Worm (Caenorhabditis elegans) whole organism, L4 larva: ENCODE results near the gene set-2.

Experiments
- F26F4.8 ChIP-seq: fragments of 200-800 bp; sonication (Bioruptor generic); conservative IDR thresholded peaks from 2 replicates; pipeline ENCODE4 v1.3.6; 2022; ENCODE audit warnings: missing genetic modification characterization, missing compliant biosample characterization
- F37D6.2 ChIP-seq: sonication (generic microtip); optimal IDR thresholded peaks from 2 replicates; lab custom pipeline; 2016; ENCODE audit warnings: mild to moderate bottlenecking, missing genetic modification characterization, missing compliant biosample characterization
- R02D3.7 ChIP-seq: fragments of 150-350 bp; sonication (generic microtip); optimal IDR thresholded peaks from 3 replicates; lab custom pipeline; 2014; ENCODE audit warnings: missing biosample characterization, missing genetic modification characterization
- T26A8.4 ChIP-seq: fragments of 200-800 bp; sonication (Bioruptor generic); IDR thresholded peaks from 2 replicates; pipeline ENCODE4 v1.3.6; 2022; ENCODE audit warnings: missing genetic modification characterization, missing compliant biosample characterization
- Y5F2A.4 ChIP-seq: fragments of 200-800 bp; sonication (Bioruptor generic); optimal IDR thresholded peaks from 2 replicates; lab custom pipeline; 2018; ENCODE audit warnings: mild to moderate bottlenecking, missing genetic modification characterization, missing compliant biosample characterization
- ZK337.2 ChIP-seq: fragments of 200-800 bp; sonication (Bioruptor generic); IDR thresholded peaks from 2 replicates; pipeline ENCODE4 v1.3.6; 2022; ENCODE audit warnings: missing genetic modification reagents, missing genetic modification characterization, missing compliant biosample characterization
- aha-1 ChIP-seq: fragments of 150-350 bp; peaks from one replicate; lab custom pipeline; 2014; ENCODE audit warnings: missing biosample characterization, missing genetic modification characterization
- aly-2 ChIP-seq: sonication (generic microtip); optimal IDR thresholded peaks from 2 replicates; lab custom pipeline; 2018; ENCODE audit warnings: missing biosample characterization, missing genetic modification characterization
- arid-1 ChIP-seq: fragments of 200-800 bp; sonication (Bioruptor generic); conservative IDR thresholded peaks from 2 replicates; pipeline ENCODE4 v1.3.6; 2022; ENCODE audit warnings: missing genetic modification reagents, missing genetic modification characterization, missing compliant biosample characterization
- ceh-32 ChIP-seq: sonication (generic microtip); optimal IDR thresholded peaks from 2 replicates; lab custom pipeline; 2016; ENCODE audit warnings: mild to moderate bottlenecking, missing genetic modification characterization, missing compliant biosample characterization; ENCODE audit not compliant: poor library complexity
- ceh-62 ChIP-seq: sonication (generic microtip); optimal IDR thresholded peaks from 2 replicates; lab custom pipeline; 2017; ENCODE audit warnings: missing biosample characterization, missing genetic modification characterization
- ces-1 ChIP-seq: fragments of 150-350 bp; sonication (generic microtip); optimal IDR thresholded peaks from 4 replicates; lab custom pipeline; 2014; ENCODE audit warnings: missing biosample characterization, missing genetic modification reagents, missing genetic modification characterization
- cey-2 ChIP-seq: sonication (generic microtip); optimal IDR thresholded peaks from 3 replicates; lab custom pipeline; 2017; ENCODE audit warnings: missing genetic modification characterization, mild to moderate bottlenecking, missing compliant biosample characterization, antibody characterized with exemption, borderline replicate concordance; ENCODE audit not compliant: insufficient read depth
- ctbp-1 ChIP-seq: fragments of 200-800 bp; sonication (Bioruptor generic); IDR thresholded peaks from 2 replicates; pipeline ENCODE4 v1.3.6; 2022; ENCODE audit warnings: missing genetic modification reagents, missing genetic modification characterization, missing compliant biosample characterization
- daf-12 ChIP-seq: fragments of 150-350 bp; optimal IDR thresholded peaks from 2 replicates; lab custom pipeline; 2014; ENCODE audit warnings: missing biosample characterization, missing genetic modification reagents, missing genetic modification characterization
- daf-16 ChIP-seq, 3 experiments: sonication (generic microtip); optimal IDR thresholded peaks; 2 replicates each; lab custom pipeline; 2016 to 2017; ENCODE audit warnings: missing genetic modification characterization in 3 of 3, missing genetic modification reagents in 3 of 3, mild to moderate bottlenecking in 2 of 3, missing compliant biosample characterization in 2 of 3, missing biosample characterization in 1 of 3, moderate library complexity in 1 of 3
- dmd-6 ChIP-seq: fragments of 200-800 bp; sonication (Bioruptor generic); IDR thresholded peaks from 2 replicates; pipeline ENCODE4 v1.3.6; 2022; ENCODE audit warnings: missing genetic modification reagents, missing genetic modification characterization, missing compliant biosample characterization
- duxl-1 ChIP-seq: sonication (generic microtip); optimal IDR thresholded peaks from 2 replicates; lab custom pipeline; 2016; ENCODE audit warnings: mild to moderate bottlenecking, missing genetic modification characterization, moderate library complexity, missing compliant biosample characterization; ENCODE audit not compliant: poor library complexity
- egl-43 ChIP-seq: fragments of 200-800 bp; sonication (Bioruptor generic); IDR thresholded peaks from 2 replicates; pipeline ENCODE4 v1.3.6; 2022; ENCODE audit warnings: missing genetic modification reagents, missing genetic modification characterization, missing compliant biosample characterization
- fkh-10 ChIP-seq: fragments of 150-350 bp; optimal IDR thresholded peaks from 2 replicates; lab custom pipeline; 2014; ENCODE audit warnings: missing biosample characterization, missing genetic modification reagents, missing genetic modification characterization
- hlh-11 ChIP-seq: fragments of 200-800 bp; sonication (Bioruptor generic); optimal IDR thresholded peaks from 2 replicates; lab custom pipeline; 2018; ENCODE audit warnings: mild to moderate bottlenecking, missing genetic modification characterization, missing compliant biosample characterization
- hmg-1.1 ChIP-seq: fragments of 200-800 bp; sonication (Bioruptor generic); IDR thresholded peaks from 2 replicates; pipeline ENCODE4 v1.3.6; 2022; ENCODE audit warnings: missing genetic modification reagents, missing genetic modification characterization, missing compliant biosample characterization
- lin-1 ChIP-seq: fragments of 200-800 bp; sonication (Bioruptor generic); IDR thresholded peaks from 2 replicates; pipeline ENCODE4 v1.3.6; 2022; ENCODE audit warnings: missing genetic modification reagents, missing genetic modification characterization, missing compliant biosample characterization
- lsy-2 ChIP-seq, 2 experiments: fragments of 150-350 bp in 1 of 2; sonication (generic microtip) in 1 of 2; optimal IDR thresholded peaks; 2 replicates each; lab custom pipeline; 2014 to 2017; ENCODE audit warnings: missing biosample characterization in 2 of 2, missing genetic modification characterization in 2 of 2
- madf-5 ChIP-seq, 2 experiments: fragments of 200-800 bp; sonication (Bioruptor generic); IDR thresholded peaks; 2 replicates each; pipeline ENCODE4 v1.3.6; 2022; ENCODE audit warnings: missing compliant biosample characterization in 2 of 2, missing genetic modification characterization in 2 of 2
- mdl-1 ChIP-seq, 2 experiments: fragments of 150-350 bp in 1 of 2; sonication (generic microtip) in 1 of 2; optimal IDR thresholded peaks; 2 replicates each; lab custom pipeline; 2014 to 2017; ENCODE audit warnings: missing biosample characterization in 2 of 2, missing genetic modification characterization in 2 of 2
- mdt-29 ChIP-seq: fragments of 200-800 bp; sonication (Bioruptor generic); IDR thresholded peaks from 2 replicates; pipeline ENCODE4 v1.3.6; 2022; ENCODE audit warnings: missing genetic modification reagents, missing genetic modification characterization, missing compliant biosample characterization
- mep-1 ChIP-seq: fragments of 150-350 bp; sonication (generic microtip); optimal IDR thresholded peaks from 3 replicates; lab custom pipeline; 2014; ENCODE audit warnings: missing biosample characterization, missing genetic modification characterization
- mxl-3 ChIP-seq: fragments of 200-800 bp; sonication (Bioruptor generic); optimal IDR thresholded peaks from 2 replicates; lab custom pipeline; 2018; ENCODE audit warnings: mild to moderate bottlenecking, missing genetic modification characterization, missing compliant biosample characterization
- nhr-10 ChIP-seq: fragments of 150-350 bp; optimal IDR thresholded peaks from 2 replicates; lab custom pipeline; 2014; ENCODE audit warnings: missing biosample characterization, missing genetic modification characterization
- nhr-111 ChIP-seq: fragments of 200-800 bp; sonication (Bioruptor generic); optimal IDR thresholded peaks from 2 replicates; lab custom pipeline; 2018; ENCODE audit warnings: mild to moderate bottlenecking, missing genetic modification characterization, missing compliant biosample characterization
- nhr-41 ChIP-seq: fragments of 200-800 bp; sonication (Bioruptor generic); IDR thresholded peaks from 2 replicates; pipeline ENCODE4 v1.3.6; 2022; ENCODE audit warnings: missing genetic modification reagents, missing genetic modification characterization, missing compliant biosample characterization
- nhr-48 ChIP-seq: sonication (generic microtip); optimal IDR thresholded peaks from 2 replicates; lab custom pipeline; 2016; ENCODE audit warnings: mild to moderate bottlenecking, missing genetic modification characterization, missing compliant biosample characterization
- nhr-77 ChIP-seq: fragments of 150-350 bp; optimal IDR thresholded peaks from 2 replicates; lab custom pipeline; 2014; ENCODE audit warnings: missing biosample characterization, missing genetic modification characterization
- pha-4 ChIP-seq, 2 experiments: fragments of 150-350 bp in 1 of 2; fragments of 200-800 bp in 1 of 2; sonication (Bioruptor generic) in 1 of 2; IDR thresholded peaks in 1 of 2; optimal IDR thresholded peaks in 1 of 2; 2 replicates each; pipeline versions ENCODE4 v1.3.6 to Lab custom; 2014 to 2022; ENCODE audit warnings: missing genetic modification characterization in 2 of 2, missing genetic modification reagents in 2 of 2, missing biosample characterization in 1 of 2, missing compliant biosample characterization in 1 of 2
- php-3 ChIP-seq: fragments of 200-800 bp; sonication (Bioruptor generic); IDR thresholded peaks from 2 replicates; pipeline ENCODE4 v1.3.6; 2022; ENCODE audit warnings: missing genetic modification reagents, missing genetic modification characterization, missing compliant biosample characterization
- pqm-1 ChIP-seq: sonication (generic microtip); optimal IDR thresholded peaks from 2 replicates; lab custom pipeline; 2017; ENCODE audit warnings: missing biosample characterization, missing genetic modification characterization
- rbr-2 ChIP-seq: sonication (generic microtip); optimal IDR thresholded peaks from 2 replicates; lab custom pipeline; 2016; ENCODE audit warnings: missing genotype, missing genetic modification characterization, missing compliant biosample characterization
- sdz-12 ChIP-seq: fragments of 200-800 bp; sonication (Bioruptor generic); optimal IDR thresholded peaks from 2 replicates; lab custom pipeline; 2018; ENCODE audit warnings: mild to moderate bottlenecking, missing genetic modification characterization, missing compliant biosample characterization
- set-16 ChIP-seq: fragments of 200-800 bp; sonication (Bioruptor generic); IDR thresholded peaks from 2 replicates; pipeline ENCODE4 v1.3.6; 2022; ENCODE audit warnings: missing genetic modification reagents, missing genetic modification characterization, missing compliant biosample characterization
- skn-1 ChIP-seq: fragments of 150-350 bp; optimal IDR thresholded peaks from 2 replicates; lab custom pipeline; 2014; ENCODE audit warnings: missing biosample characterization, missing genetic modification characterization
- spr-1 ChIP-seq: sonication (generic microtip); optimal IDR thresholded peaks from 2 replicates; lab custom pipeline; 2016; ENCODE audit warnings: mild to moderate bottlenecking, missing genetic modification characterization, missing compliant biosample characterization
- spr-3 ChIP-seq: fragments of 200-800 bp; sonication (Bioruptor generic); optimal IDR thresholded peaks from 2 replicates; lab custom pipeline; 2018; ENCODE audit warnings: mild to moderate bottlenecking, missing genetic modification characterization, missing compliant biosample characterization
- tag-97 ChIP-seq: fragments of 200-800 bp; sonication (Bioruptor generic); IDR thresholded peaks from 2 replicates; pipeline ENCODE4 v1.3.6; 2022; ENCODE audit warnings: missing genetic modification characterization, missing compliant biosample characterization
- unc-39 ChIP-seq: sonication (generic microtip); optimal IDR thresholded peaks from 2 replicates; lab custom pipeline; 2017; ENCODE audit warnings: missing biosample characterization, missing genetic modification characterization
- zag-1 ChIP-seq: fragments of 150-350 bp; optimal IDR thresholded peaks from 2 replicates; lab custom pipeline; 2014; ENCODE audit warnings: missing biosample characterization, missing genetic modification characterization
- zfp-3 ChIP-seq: fragments of 200-800 bp; sonication (Bioruptor generic); conservative IDR thresholded peaks from 2 replicates; pipeline ENCODE4 v1.3.6; 2022; ENCODE audit warnings: missing genetic modification reagents, missing genetic modification characterization, missing compliant biosample characterization
- zip-11 ChIP-seq: fragments of 200-800 bp; sonication (Bioruptor generic); IDR thresholded peaks from 2 replicates; pipeline ENCODE4 v1.3.6; 2022; ENCODE audit warnings: missing genetic modification characterization, missing compliant biosample characterization
- zip-2 ChIP-seq: fragments of 150-350 bp; optimal IDR thresholded peaks from 2 replicates; lab custom pipeline; 2014; ENCODE audit warnings: missing biosample characterization, missing genetic modification characterization
- ztf-11 ChIP-seq: fragments of 150-350 bp; optimal IDR thresholded peaks from 2 replicates; lab custom pipeline; 2014; ENCODE audit warnings: missing biosample characterization, missing genetic modification characterization

Gene set-2

DNA sequence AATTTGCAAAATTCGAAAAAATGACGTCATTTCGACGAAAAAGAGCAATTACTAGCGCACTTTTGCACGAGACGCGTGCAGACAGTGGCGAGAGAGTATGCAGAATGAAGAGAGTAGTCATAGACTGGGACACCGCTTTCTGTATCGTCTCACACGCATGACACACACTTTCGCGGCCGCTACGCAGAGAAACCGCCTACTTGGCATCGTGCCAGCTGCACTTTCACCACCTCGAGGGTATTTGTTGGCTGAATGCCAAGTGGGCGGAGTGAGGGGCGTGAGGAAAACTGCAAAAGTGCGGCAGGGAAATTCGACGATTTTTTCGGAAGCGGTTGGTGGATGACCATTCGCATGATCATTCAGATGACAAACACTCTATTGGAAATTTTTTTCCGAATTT, 30.3 kb downstream of the set-2 start (continued):
- TF ChIP-seq mxl-3 (GFP tag; lab: Kevin White, UChicago) (peak; percentile 99), Y5F2A.4 (GFP tag; lab: Kevin White, UChicago) (peak; percentile 85), ceh-32 (tag; lab: Kevin White, UChicago) (peak; percentile 88), nhr-111 (GFP tag; lab: Kevin White, UChicago) (peak; percentile 57), arid-1 (GFP tag; lab: Robert Waterston, UW) (peak; percentile 95), aly-2 (tag; lab: Kevin White, UChicago) (no peak), dmd-6 (GFP tag; lab: Robert Waterston, UW) (peak; percentile 100), ces-1 (GFP tag; lab: Kevin White, UChicago) (peak; percentile 70), unc-39 (tag; lab: Kevin White, UChicago) (peak; percentile 90), nhr-10 (peak; percentile 96), spr-1 (tag; lab: Kevin White, UChicago) (peak; percentile 96), cey-2 (tag; lab: Kevin White, UChicago) (peak; percentile 9), mdt-29 (GFP tag; lab: Robert Waterston, UW) (peak; percentile 98), zfp-3 (GFP tag; lab: Robert Waterston, UW) (peak; percentile 96), lsy-2 (tag; optimal IDR thresholded peaks at IDR 0.05; lab: Kevin White, UChicago) (peak; percentile 93 to 97), ceh-62 (tag; lab: Kevin White, UChicago) (no peak), nhr-41 (GFP tag; lab: Robert Waterston, UW) (peak; percentile 99), spr-3 (GFP tag; lab: Kevin White, UChicago) (peak; percentile 93), mep-1 (tag; lab: Kevin White, UChicago) (peak; percentile 99), zip-2 (peak; percentile 87), R02D3.7 (tag; lab: Kevin White, UChicago) (no peak), hmg-1.1 (GFP tag; lab: Robert Waterston, UW) (peak; percentile 98), zip-11 (no peak), ctbp-1 (GFP tag; lab: Robert Waterston, UW) (peak; percentile 99), fkh-10 (peak; percentile 99), pha-4 (GFP tag; IDR thresholded peaks at IDR 0.05; lab: Robert Waterston, UW) (peak; percentile 98), pha-4 (tag; optimal IDR thresholded peaks at IDR 0.05; lab: Kevin White, UChicago) (peak; percentile 55), egl-43 (GFP tag; lab: Robert Waterston, UW) (peak; percentile 98), php-3 (GFP tag; lab: Robert Waterston, UW) (peak; percentile 97), sdz-12 (GFP tag; lab: Kevin White, UChicago) (peak; percentile 95), ztf-11 (tag; lab: Kevin White, UChicago) (no peak), ZK337.2 (peak; percentile 81; the same call in 1 of the 2 replicates), hlh-11 (tag; lab: Kevin White, UChicago) (peak; percentile 100), zag-1 (peak; percentile 62), duxl-1 (tag; lab: Kevin White, UChicago) (peak; percentile 93), daf-16 (GFP tag; optimal IDR thresholded peaks at IDR 0.05; lab: Kevin White, UChicago) (peak; percentile 78 to 97), daf-16 (tag; optimal IDR thresholded peaks at IDR 0.05; lab: Kevin White, UChicago) (peak; percentile 65), mdl-1 (tag; optimal IDR thresholded peaks at IDR 0.05; lab: Kevin White, UChicago) (peak; percentile 79 to 99), aha-1 (tag; lab: Kevin White, UChicago) (peak; percentile 100), madf-5 (GFP tag; IDR thresholded peaks at IDR 0.05; lab: Robert Waterston, UW) (peak in 1 of 2 experiments; percentile 78; a peak in 1 of 4 replicates), set-16 (peak; percentile 96), lin-1 (GFP tag; lab: Robert Waterston, UW) (peak; percentile 99), T26A8.4 (GFP tag; lab: Robert Waterston, UW) (peak; percentile 98), nhr-48 (tag; lab: Kevin White, UChicago) (peak; percentile 98), rbr-2 (tag; lab: Kevin White, UChicago) (peak; percentile 99), daf-12 (tag; lab: Kevin White, UChicago) (no peak), F26F4.8 (GFP tag; lab: Robert Waterston, UW) (peak; percentile 75), skn-1 (tag; lab: Kevin White, UChicago) (peak; percentile 64), pqm-1 (tag; lab: Kevin White, UChicago) (peak; percentile 31), nhr-77 (tag; lab: Kevin White, UChicago) (peak; percentile 96), F37D6.2 (tag; lab: Kevin White, UChicago) (peak; percentile 97), tag-97 (GFP tag; lab: Robert Waterston, UW) (no peak)
